Fruit fly (Drosophila melanogaster): ENCODE data around the gene CG34393.

- TF ChIP-seq br (GFP tag; optimal IDR thresholded peaks at IDR 0.05) (no peak), fru (GFP tag; optimal IDR thresholded peaks at IDR 0.05) (no peak)
Measured at dm6 chr2L:3164257-3165021, 35.9 kb downstream of the CG34393 start.

Measured in whole organism, wandering third instar larva.